Fruit fly (Drosophila melanogaster): Measurements from ENCODE around the gene daed.
A peak's percentile ranks its signal among the peaks of the same experiment; 100 is the strongest.

The daed gene

dm6 chr2L:2202853-2203717 lies 13.0 kb downstream of the daed start (continued):
- TF ChIP-seq CG34376 (GFP tag; optimal IDR thresholded peaks at IDR 0.05) (no peak), otp (GFP tag; IDR thresholded peaks at IDR 0.05) (peak; percentile 38; the same call in 1 of the 3 replicates), Atf-2 (GFP tag; optimal IDR thresholded peaks at IDR 0.05) (no peak), CG10209 (GFP tag; optimal IDR thresholded peaks at IDR 0.05) (no peak), unc-4 (GFP tag; IDR thresholded peaks at IDR 0.05; ENCODE audit: partially characterized antibody) (peak; percentile 30; the same call in 1 of the 2 replicates), CG8281 (tag; optimal IDR thresholded peaks at IDR 0.05) (no peak), wek (GFP tag; optimal IDR thresholded peaks at IDR 0.05) (no peak), CG13287 (GFP tag; IDR thresholded peaks at IDR 0.05; ENCODE audit: partially characterized antibody) (peak; percentile 66), kni (GFP tag; optimal IDR thresholded peaks at IDR 0.05) (peak; percentile 84), CG12744 (GFP tag; optimal IDR thresholded peaks at IDR 0.05) (no peak), CG15269 (tag; optimal IDR thresholded peaks at IDR 0.05) (no peak), pnt (GFP tag; optimal IDR thresholded peaks at IDR 0.05) (no peak), usp (GFP tag; optimal IDR thresholded peaks at IDR 0.05) (no peak), CG14860 (GFP tag; IDR thresholded peaks at IDR 0.05; ENCODE audit: partially characterized antibody) (no peak), CG32532 (GFP tag; IDR thresholded peaks at IDR 0.05) (peak; percentile 45; the same call in 1 of the 2 replicates), Max (GFP tag; optimal IDR thresholded peaks at IDR 0.05) (no peak), bcd (GFP tag; optimal IDR thresholded peaks at IDR 0.05) (no peak), ewg (GFP tag; optimal IDR thresholded peaks at IDR 0.05) (no peak), zen (tag; optimal IDR thresholded peaks at IDR 0.05) (no peak), org-1 (GFP tag; optimal IDR thresholded peaks at IDR 0.05) (no peak), CG15073 (GFP tag; optimal IDR thresholded peaks at IDR 0.05) (no peak), CG17361 (GFP tag; IDR thresholded peaks at IDR 0.05) (no peak), CG14441 (GFP tag; IDR thresholded peaks at IDR 0.05) (0 out of 2 replicates have a peak, but pooled peaks have one; percentile 15), dpn (GFP tag; optimal IDR thresholded peaks at IDR 0.05) (no peak), ro (GFP tag; IDR thresholded peaks at IDR 0.05) (no peak), chif (GFP tag; optimal IDR thresholded peaks at IDR 0.05) (no peak), kay (GFP tag; optimal IDR thresholded peaks at IDR 0.05) (peak; percentile 39), Drgx (GFP tag; IDR thresholded peaks at IDR 0.05) (peak; percentile 69), h (optimal IDR thresholded peaks at IDR 0.05) (no peak), CG2678 (tag; optimal IDR thresholded peaks at IDR 0.05) (peak; percentile 3), da (GFP tag; optimal IDR thresholded peaks at IDR 0.05) (no peak), NC2α (GFP tag; optimal IDR thresholded peaks at IDR 0.05) (no peak), Med (GFP tag) (peak; percentile 21), CG43689 (GFP tag; IDR thresholded peaks at IDR 0.05) (no peak), fd96Cb (tag; optimal IDR thresholded peaks at IDR 0.05) (no peak), Eip74EF (GFP tag; optimal IDR thresholded peaks at IDR 0.05) (no peak), knrl (GFP tag; IDR thresholded peaks at IDR 0.05; ENCODE audit: partially characterized antibody) (no peak), CG1529 (GFP tag; optimal IDR thresholded peaks at IDR 0.05) (no peak), salm (tag; optimal IDR thresholded peaks at IDR 0.05) (no peak), HmgD (GFP tag; optimal IDR thresholded peaks at IDR 0.05) (no peak), grau (tag; optimal IDR thresholded peaks at IDR 0.05) (peak; percentile 13), Dip3 (GFP tag; optimal IDR thresholded peaks at IDR 0.05) (no peak), H15 (GFP tag; IDR thresholded peaks at IDR 0.05) (0 out of 3 replicates have a peak, but pooled peaks have one; percentile 10), CG7987 (GFP tag; optimal IDR thresholded peaks at IDR 0.05) (peak; percentile 36), MBD-R2 (GFP tag; IDR thresholded peaks at IDR 0.05) (peak; percentile 22; the same call in 1 of the 2 replicates), peb (GFP tag; IDR thresholded peaks at IDR 0.05) (no peak; the same call in 1 of the 2 replicates), ssp (GFP tag; IDR thresholded peaks at IDR 0.05) (no peak), Blimp-1 (GFP tag; optimal IDR thresholded peaks at IDR 0.05) (peak; percentile 87), CG9932 (GFP tag; IDR thresholded peaks at IDR 0.05) (no peak)
